Fruit fly (Drosophila melanogaster): ENCODE measurements around the gene Mrp4.
A peak's percentile ranks its signal among the peaks of the same experiment; 100 is the strongest.

Gene Mrp4

dm6 chr3R:11569993-11570392 is 943 bp downstream of the Mrp4 start (continued):
- no peak for TF ChIP-seq nerfin-2 (GFP tag; IDR thresholded peaks at IDR 0.05; ENCODE audit: partially characterized antibody)
- TF ChIP-seq vvl (GFP tag; IDR thresholded peaks at IDR 0.05): peak; percentile 48; the same call in 1 of the 2 replicates
- TF ChIP-seq cwo (GFP tag; optimal IDR thresholded peaks at IDR 0.05): peak; percentile 82
- TF ChIP-seq Trl (optimal IDR thresholded peaks at IDR 0.05): no peak
- no peak for TF ChIP-seq Trl (GFP tag; optimal IDR thresholded peaks at IDR 0.05)
- 0 out of 2 replicates have a peak, but pooled peaks have one; percentile 8 for TF ChIP-seq stc (GFP tag; IDR thresholded peaks at IDR 0.05)
- no peak for TF ChIP-seq CG15073 (GFP tag; optimal IDR thresholded peaks at IDR 0.05)
- TF ChIP-seq CG32767 (GFP tag; IDR thresholded peaks at IDR 0.05): no peak
- no peak for TF ChIP-seq CG6813 (GFP tag; optimal IDR thresholded peaks at IDR 0.05)

- TF ChIP-seq zen (tag; optimal IDR thresholded peaks at IDR 0.05): peak; percentile 73
- no peak for TF ChIP-seq CG17186 (GFP tag; optimal IDR thresholded peaks at IDR 0.05)
- no peak for TF ChIP-seq CG3407 (GFP tag; optimal IDR thresholded peaks at IDR 0.05)
- peak in 1 of 2 experiments; percentile 73 for TF ChIP-seq tll (GFP tag; optimal IDR thresholded peaks at IDR 0.05)
- TF ChIP-seq vnd (GFP tag; IDR thresholded peaks at IDR 0.05; ENCODE audit: partially characterized antibody): no peak
- TF ChIP-seq Atf3 (GFP tag; optimal IDR thresholded peaks at IDR 0.05): no peak
- TF ChIP-seq Myb (GFP tag; optimal IDR thresholded peaks at IDR 0.05): no peak
- TF ChIP-seq CG15479 (GFP tag; optimal IDR thresholded peaks at IDR 0.05): peak; percentile 55
- TF ChIP-seq CG14710 (tag; optimal IDR thresholded peaks at IDR 0.05): no peak
- TF ChIP-seq cas (GFP tag; IDR thresholded peaks at IDR 0.05): no peak
- TF ChIP-seq Usf (GFP tag; optimal IDR thresholded peaks at IDR 0.05): no peak
These were observed 2.4 kb downstream of the Mrp4 start for dm6 chr3R:11571408-11571807.

- TF ChIP-seq CG9727 (GFP tag; optimal IDR thresholded peaks at IDR 0.05): no peak
- TF ChIP-seq CG2875 (GFP tag; optimal IDR thresholded peaks at IDR 0.05): no peak
- TF ChIP-seq sd (tag; optimal IDR thresholded peaks at IDR 0.05): no peak
- TF ChIP-seq dan (GFP tag; IDR thresholded peaks at IDR 0.05): no peak
- TF ChIP-seq cad (GFP tag; optimal IDR thresholded peaks at IDR 0.05): no peak
These were observed 9.6 kb downstream of the Mrp4 start, which contains the start of the genes CG6790 and CG5342 for dm6 chr3R:11578645-11579044. Gene CG6790 (minus strand): TSS chr3R:11578745. Gene CG5342 (plus strand): TSS chr3R:11578826.

dm6 chr3R:11581340-11582252 is 12.5 kb downstream of the Mrp4 start, which contains the start of gene wkd:
Gene wkd (plus strand): TSS chr3R:11581576.
- TF ChIP-seq nmo (GFP tag; optimal IDR thresholded peaks at IDR 0.05) (peak; percentile 37), CG12659 (GFP tag; optimal IDR thresholded peaks at IDR 0.05) (peak; percentile 73), corto (GFP tag; optimal IDR thresholded peaks at IDR 0.05) (no peak), CrebB (tag; optimal IDR thresholded peaks at IDR 0.05) (no peak), stwl (tag; optimal IDR thresholded peaks at IDR 0.05) (peak; percentile 88), mld (GFP tag; IDR thresholded peaks at IDR 0.05; ENCODE audit: partially characterized antibody) (peak; percentile 79; the same call in 1 of the 3 replicates), CG16813 (GFP tag; IDR thresholded peaks at IDR 0.05; ENCODE audit: partially characterized antibody) (peak; percentile 83), vvl (GFP tag; IDR thresholded peaks at IDR 0.05) (peak; percentile 51; the same call in 1 of the 2 replicates), CG17829 (tag; optimal IDR thresholded peaks at IDR 0.05) (peak; percentile 13), CG34224 (GFP tag; IDR thresholded peaks at IDR 0.05; ENCODE audit: partially characterized antibody) (peak; percentile 84), hbn (GFP tag; IDR thresholded peaks at IDR 0.05; ENCODE audit: partially characterized antibody) (peak; percentile 81), hkb (optimal IDR thresholded peaks at IDR 0.05) (no peak), hkb (GFP tag; IDR thresholded peaks at IDR 0.05) (peak; percentile 32; the same call in 1 of the 2 replicates), klu (GFP tag; IDR thresholded peaks at IDR 0.05) (0 out of 2 replicates have a peak, but pooled peaks have one; percentile 14), trem (tag; optimal IDR thresholded peaks at IDR 0.05) (peak; percentile 70), YL-1 (GFP tag; optimal IDR thresholded peaks at IDR 0.05) (peak; percentile 83), Dref (GFP tag; IDR thresholded peaks at IDR 0.05) (peak; percentile 90), her (GFP tag; optimal IDR thresholded peaks at IDR 0.05) (peak; percentile 37), BEAF-32 (GFP tag; optimal IDR thresholded peaks at IDR 0.05) (peak; percentile 91), phol (tag; optimal IDR thresholded peaks at IDR 0.05) (peak; percentile 26)
